Fruit fly (Drosophila melanogaster) whole organism, embryonic: ENCODE data around the gene CG18268.

Experiments
- CG4730 ChIP-seq: fragments of 200-800 bp; sonication (Bioruptor generic); IDR thresholded peaks from 2 replicates; pipeline ENCODE4 v1.3.6; 2022; ENCODE audit warnings: missing biosample characterization, missing genetic modification characterization
- Sox102F ChIP-seq: fragments of 200-800 bp; sonication (Bioruptor generic); optimal IDR thresholded peaks from 2 replicates; lab custom pipeline; 2018; ENCODE audit warnings: missing biosample characterization, mild to moderate bottlenecking, missing genetic modification characterization, moderate library complexity
- lmd ChIP-seq: fragments of 200-800 bp; sonication (Bioruptor generic); IDR thresholded peaks from 2 replicates; pipeline ENCODE4 v1.3.6; 2022; ENCODE audit warnings: missing biosample characterization, missing genetic modification characterization
- ttk ChIP-seq: fragments of 200-800 bp; sonication (Bioruptor generic); IDR thresholded peaks from 2 replicates; pipeline ENCODE4 v2.1.2; 2022; ENCODE audit warnings: missing biosample characterization, missing genetic modification characterization

DNA sequence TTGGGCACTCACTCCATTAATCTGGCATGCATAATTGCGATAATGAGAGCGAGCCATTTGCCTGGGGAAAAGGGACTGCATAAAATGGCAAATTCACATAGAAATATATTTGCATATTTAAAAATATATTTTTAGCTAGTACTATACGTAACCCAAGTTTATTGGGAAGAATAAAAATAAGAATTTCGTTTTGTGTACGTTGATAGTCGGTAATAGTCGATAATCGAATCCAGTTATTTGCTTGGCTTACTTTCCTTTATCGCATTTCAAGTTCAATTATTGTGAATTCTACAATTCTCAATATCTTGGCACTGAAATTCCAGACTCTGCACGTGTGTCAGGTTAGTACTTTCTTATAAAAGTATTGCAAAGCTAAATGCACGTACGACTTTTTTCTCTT, 1.5 kb downstream of the CG18268 start, which contains the start of gene CG3014:
- no peak for TF ChIP-seq lmd (GFP tag; lab: Robert Waterston, UW)
- no peak for TF ChIP-seq ttk
- TF ChIP-seq CG4730 (GFP tag; lab: Robert Waterston, UW), result no peak
- no peak for TF ChIP-seq Sox102F
